Fruit fly (Drosophila melanogaster): ENCODE measurements around the gene msn.

msn gene

DNA sequence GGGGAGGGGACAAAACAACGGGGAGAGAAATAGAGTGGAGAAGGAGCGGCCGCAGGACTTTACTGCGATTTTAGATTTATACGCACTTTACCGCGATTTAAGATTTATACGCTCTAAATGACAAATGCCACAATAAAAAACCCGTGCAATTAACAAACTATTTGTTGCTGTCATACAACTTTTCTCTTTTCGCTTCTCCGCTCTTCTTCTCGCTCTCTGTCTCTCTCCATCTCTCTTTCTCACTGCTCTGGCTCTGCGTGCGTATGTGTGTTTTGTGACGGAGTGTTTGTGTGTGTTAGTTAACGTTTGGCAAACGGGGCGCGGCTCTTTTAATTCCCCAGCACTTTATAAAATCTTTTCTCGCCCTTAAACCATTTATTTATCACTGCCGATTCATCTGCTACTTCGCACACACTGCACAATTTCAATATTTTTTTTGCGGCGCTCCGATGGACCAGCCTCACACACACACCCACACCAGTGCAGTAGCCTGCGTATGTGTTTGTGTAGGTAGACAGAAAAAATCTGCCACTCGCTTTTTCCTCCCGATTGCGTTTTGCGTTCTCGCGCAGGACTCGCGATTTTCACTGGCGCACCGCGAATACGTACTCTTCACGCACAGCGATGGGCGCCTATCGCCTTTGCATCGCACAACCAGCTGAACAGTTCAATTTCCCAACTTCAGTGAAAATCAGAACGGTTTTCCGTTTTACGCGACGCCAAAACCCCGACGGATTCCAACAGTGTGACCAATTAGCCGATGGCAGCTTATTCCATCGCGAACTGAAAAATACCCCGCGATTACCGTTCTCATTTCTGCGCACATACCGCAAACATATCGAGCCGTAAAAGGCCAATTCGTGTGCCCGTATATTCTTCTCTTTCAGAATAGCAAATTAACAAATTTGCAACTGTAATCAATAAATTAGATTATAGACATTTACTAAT is at the start of gene msn:
Gene msn, minus strand, starts transcription at position 747 of the 948 bp plus-strand sequence.
- TF ChIP-seq noc (tag; optimal IDR thresholded peaks at IDR 0.05) = peak; percentile 69

dm6 chr3L:2634929-2635799 is 48.8 kb upstream of the msn start:
- TF ChIP-seq noc (tag; optimal IDR thresholded peaks at IDR 0.05) = peak; percentile 62

DNA sequence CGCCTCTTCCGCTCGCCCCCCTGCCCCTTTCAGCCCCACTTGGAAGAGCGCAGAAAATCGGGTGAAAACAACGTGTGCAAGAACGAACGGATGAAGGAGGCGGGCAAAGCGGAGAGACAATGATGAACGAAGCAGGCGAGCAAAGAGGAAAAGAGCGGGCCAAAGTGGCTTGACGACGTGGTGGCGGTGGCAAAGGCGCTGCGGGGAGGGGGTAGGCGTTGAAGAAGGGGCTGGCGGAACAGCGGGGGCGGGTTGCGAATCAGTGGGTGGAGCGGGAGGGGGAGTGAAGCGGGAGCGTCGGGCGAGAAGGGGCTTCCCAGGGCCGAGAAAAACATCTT is 46.4 kb upstream of the msn start:
- TF ChIP-seq noc (tag; optimal IDR thresholded peaks at IDR 0.05) = no peak

DNA sequence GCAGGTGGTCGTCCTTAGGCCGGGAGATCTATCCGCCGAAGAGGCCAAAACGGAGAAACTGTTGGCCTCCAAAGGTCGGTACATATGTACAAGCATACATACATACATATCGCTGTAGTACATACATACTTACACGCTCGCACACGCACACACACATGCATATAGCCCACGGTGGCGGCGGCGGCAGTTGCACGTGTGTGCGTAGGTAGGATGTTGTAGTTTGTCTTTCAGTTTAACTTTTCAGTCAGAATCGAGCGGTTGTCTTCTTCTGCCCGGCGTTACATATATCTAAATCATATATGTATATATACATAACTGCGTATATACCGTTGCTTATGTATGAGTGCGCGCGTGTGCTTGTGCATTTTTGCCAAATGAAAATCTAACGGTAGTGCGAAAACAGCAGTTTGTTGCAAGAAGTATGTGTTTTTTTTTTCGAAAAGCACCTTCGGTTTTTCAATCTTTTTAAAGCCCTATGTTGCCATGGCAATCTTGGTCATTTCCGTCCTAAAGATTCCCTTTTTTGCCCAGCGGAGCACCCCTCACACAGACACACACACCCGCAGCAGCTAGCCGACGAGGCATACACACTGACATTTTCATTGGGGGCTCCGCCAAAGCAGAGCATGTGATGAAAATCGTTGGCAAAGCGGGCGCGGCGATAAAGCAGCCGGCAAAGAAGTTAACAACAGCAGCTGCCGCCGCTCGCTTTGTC is 45.9 kb upstream of the msn start:
- no peak for TF ChIP-seq noc (tag; optimal IDR thresholded peaks at IDR 0.05)

dm6 chr3L:2631406-2631805 is 45.1 kb upstream of the msn start, which contains the start of the genes CG42245 and MEP-1:
Gene CG42245 (plus strand): TSS chr3L:2631715.
Gene MEP-1 (plus strand): TSS chr3L:2631715.
- TF ChIP-seq noc (tag; optimal IDR thresholded peaks at IDR 0.05) = no peak

DNA sequence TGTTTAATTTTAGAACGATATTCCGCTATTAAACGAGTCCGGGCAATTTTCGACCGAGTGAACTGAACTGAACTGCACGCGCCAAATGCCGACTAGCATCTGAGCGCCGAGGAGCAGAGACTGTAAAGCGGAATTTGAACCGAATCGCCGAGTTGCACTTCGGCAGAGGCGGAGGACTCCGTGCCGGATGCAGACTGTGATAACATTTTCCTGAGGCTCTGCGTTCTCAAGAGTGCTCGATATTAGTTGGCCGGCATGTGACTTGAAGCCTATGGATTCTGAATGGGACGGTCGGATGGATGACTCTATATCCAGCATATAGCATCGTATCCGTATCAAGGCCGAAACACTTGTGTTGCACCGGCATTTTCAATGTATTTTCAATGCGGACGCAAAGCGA is 43.6 kb upstream of the msn start, which contains the start of gene Pxn:
Gene Pxn, minus strand, starts transcription at position 101 of the 400 bp plus-strand sequence.
- TF ChIP-seq noc (tag; optimal IDR thresholded peaks at IDR 0.05) = no peak

- TF ChIP-seq noc (tag; optimal IDR thresholded peaks at IDR 0.05) = no peak
Observed at dm6 chr3L:2614222-2614621, 27.9 kb upstream of the msn start.

DNA sequence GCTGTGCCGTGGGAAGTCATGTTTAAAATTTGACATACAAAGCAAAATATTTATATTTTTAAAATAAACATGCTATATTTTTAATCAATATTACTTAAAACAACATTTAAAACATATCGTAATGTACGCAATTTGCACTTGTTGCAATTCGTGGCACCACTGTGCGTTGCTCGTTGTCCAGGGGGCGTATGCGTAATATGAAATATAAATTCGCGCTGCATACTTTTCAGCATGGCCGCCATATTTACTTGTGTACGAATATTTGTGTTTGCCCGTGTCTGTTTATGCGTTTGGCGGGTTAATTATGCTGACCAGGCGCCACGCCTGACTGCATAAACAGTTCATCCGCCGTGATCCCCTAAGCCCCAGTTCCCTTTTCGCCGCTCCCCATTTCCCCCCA is 22.5 kb upstream of the msn start:
- TF ChIP-seq noc (tag; optimal IDR thresholded peaks at IDR 0.05) = no peak

dm6 chr3L:2600144-2600543 is 13.8 kb upstream of the msn start, which contains the start of gene CG16986:
Gene CG16986 (plus strand): TSS chr3L:2600331.
- no peak for TF ChIP-seq noc (tag; optimal IDR thresholded peaks at IDR 0.05)

- TF ChIP-seq noc (tag; optimal IDR thresholded peaks at IDR 0.05) = no peak
Observed at dm6 chr3L:2599214-2599730, 12.9 kb upstream of the msn start, which contains the start of the genes CG16985 and CG12182. Gene CG16985 (plus strand): TSS chr3L:2599297. Gene CG12182 (minus strand): TSS chr3L:2599579.

- TF ChIP-seq noc (tag; optimal IDR thresholded peaks at IDR 0.05) = no peak
Observed at dm6 chr3L:2595481-2595880, 9.1 kb upstream of the msn start, which contains the start of gene CG16984. Gene CG16984 (plus strand): TSS chr3L:2595781.

dm6 chr3L:2590764-2591309 is 4.5 kb upstream of the msn start:
- TF ChIP-seq noc (tag; optimal IDR thresholded peaks at IDR 0.05) = no peak

DNA sequence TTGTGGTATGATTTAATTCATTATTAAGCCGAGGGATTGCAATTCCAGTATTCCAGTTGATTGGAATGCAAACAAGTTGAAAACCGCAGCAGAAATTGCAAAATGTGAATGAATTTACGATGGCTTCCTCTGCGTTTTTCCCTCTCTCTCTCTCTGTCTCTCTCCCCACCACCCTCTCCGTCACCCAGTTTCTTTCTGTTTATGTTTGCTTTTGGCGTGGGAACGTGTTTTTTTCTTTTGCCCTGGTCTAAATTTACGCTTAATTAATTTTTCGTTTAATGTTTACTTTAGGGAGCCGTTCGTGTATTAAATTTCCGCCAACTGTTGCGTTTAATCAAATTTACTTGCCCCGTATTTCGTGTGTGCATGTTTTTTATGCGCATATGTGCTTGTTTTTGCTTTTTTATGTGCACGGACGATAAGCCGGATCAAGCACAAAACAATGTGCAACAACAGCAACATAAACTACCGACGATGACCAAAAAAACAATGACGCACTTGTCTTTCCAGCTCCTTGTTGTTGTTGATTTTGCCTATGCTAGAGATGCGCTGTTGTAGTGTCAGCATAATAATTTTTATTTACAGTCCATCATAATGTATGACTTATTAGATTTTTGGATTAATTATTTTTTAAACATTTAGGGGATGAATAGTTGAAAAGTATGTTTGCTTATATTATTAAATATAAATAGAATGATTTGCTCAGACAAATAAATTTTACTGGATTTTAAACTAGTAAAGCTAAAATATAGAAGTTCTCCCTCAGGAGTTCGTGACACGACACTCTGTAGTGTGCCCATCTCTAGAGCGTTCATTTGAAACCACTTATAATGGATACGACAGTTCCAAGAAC is 3.8 kb upstream of the msn start:
- peak; percentile 91 for TF ChIP-seq noc (tag; optimal IDR thresholded peaks at IDR 0.05)

Data from whole organism, larva.